Worm (Caenorhabditis elegans): Measurements from ENCODE around the gene srh-34.

srh-34 gene

ce11 chrV:449130-449529 lies 2.7 kb upstream of the srh-34 start, which contains the start of gene srh-35:
Gene srh-35 (minus strand): TSS chrV:449230.
- TF ChIP-seq elt-2 (tag; optimal IDR thresholded peaks at IDR 0.05) (no peak), nhr-76 (tag; optimal IDR thresholded peaks at IDR 0.05) (no peak), nhr-77 (tag; optimal IDR thresholded peaks at IDR 0.05) (no peak), ZK546.5 (tag; optimal IDR thresholded peaks at IDR 0.05) (no peak), nhr-28 (tag; optimal IDR thresholded peaks at IDR 0.05) (no peak), fos-1 (tag; optimal IDR thresholded peaks at IDR 0.05) (no peak), lin-39 (tag; optimal IDR thresholded peaks at IDR 0.05) (no peak), nhr-43 (tag; optimal IDR thresholded peaks at IDR 0.05; ENCODE audit: poor library complexity, severe bottlenecking) (no peak), ztf-4 (tag; optimal IDR thresholded peaks at IDR 0.05) (no peak), lsy-12 (tag; optimal IDR thresholded peaks at IDR 0.05) (no peak), ceh-82 (tag; optimal IDR thresholded peaks at IDR 0.05) (no peak), tbx-2 (tag; optimal IDR thresholded peaks at IDR 0.05) (no peak), hmg-11 (tag; optimal IDR thresholded peaks at IDR 0.05) (no peak), daf-12 (tag; optimal IDR thresholded peaks at IDR 0.05) (no peak), nfya-1 (tag; optimal IDR thresholded peaks at IDR 0.05; ENCODE audit: insufficient read depth) (no peak), elt-3 (tag; optimal IDR thresholded peaks at IDR 0.05) (no peak), unc-39 (tag; optimal IDR thresholded peaks at IDR 0.05) (no peak)

ce11 chrV:446988-447387 lies 514 bp upstream of the srh-34 start:
- no peak for TF ChIP-seq nhr-12 (tag; optimal IDR thresholded peaks at IDR 0.05)
- no peak for TF ChIP-seq aly-2 (tag; optimal IDR thresholded peaks at IDR 0.05)
- no peak for TF ChIP-seq nhr-43 (tag; optimal IDR thresholded peaks at IDR 0.05; ENCODE audit: poor library complexity, severe bottlenecking)
- TF ChIP-seq nhr-28 (tag; optimal IDR thresholded peaks at IDR 0.05): no peak
- no peak for TF ChIP-seq jun-1 (tag; optimal IDR thresholded peaks at IDR 0.05)
- no peak for TF ChIP-seq ceh-9 (tag; optimal IDR thresholded peaks at IDR 0.05)

- TF ChIP-seq unc-62 (GFP tag; optimal IDR thresholded peaks at IDR 0.05) (no peak), egl-5 (tag; optimal IDR thresholded peaks at IDR 0.05) (no peak), R02D3.7 (tag; optimal IDR thresholded peaks at IDR 0.05) (no peak), ztf-11 (tag; optimal IDR thresholded peaks at IDR 0.05) (no peak), nhr-28 (tag; optimal IDR thresholded peaks at IDR 0.05) (no peak), ama-1 (optimal IDR thresholded peaks at IDR 0.05) (no peak), zag-1 (tag; optimal IDR thresholded peaks at IDR 0.05) (no peak), nhr-12 (tag; optimal IDR thresholded peaks at IDR 0.05) (no peak)
These were observed 3.3 kb downstream of the srh-34 start, which contains the start of gene srh-33 for ce11 chrV:443193-443592. Gene srh-33 (minus strand): TSS chrV:443293.

- TF ChIP-seq ztf-4 (tag; optimal IDR thresholded peaks at IDR 0.05) (no peak), daf-12 (tag; optimal IDR thresholded peaks at IDR 0.05) (no peak), sea-2 (GFP tag; optimal IDR thresholded peaks at IDR 0.05) (no peak), ceh-82 (tag; optimal IDR thresholded peaks at IDR 0.05) (no peak), aly-2 (tag; optimal IDR thresholded peaks at IDR 0.05) (no peak), lsy-12 (tag; optimal IDR thresholded peaks at IDR 0.05) (no peak), egl-5 (tag; optimal IDR thresholded peaks at IDR 0.05) (no peak), nhr-77 (tag; optimal IDR thresholded peaks at IDR 0.05) (no peak)
These were observed 5.6 kb downstream of the srh-34 start, which contains the start of gene B0554.7 for ce11 chrV:440923-441322. Gene B0554.7 (minus strand): TSS chrV:441023.

- TF ChIP-seq ama-1 (optimal IDR thresholded peaks at IDR 0.05): no peak
- TF ChIP-seq egl-27 (tag; optimal IDR thresholded peaks at IDR 0.05): no peak
- no peak for TF ChIP-seq elt-2 (tag; optimal IDR thresholded peaks at IDR 0.05)
- no peak for TF ChIP-seq lin-15B (tag; optimal IDR thresholded peaks at IDR 0.05)
- no peak for TF ChIP-seq nhr-43 (tag; optimal IDR thresholded peaks at IDR 0.05; ENCODE audit: poor library complexity, severe bottlenecking)
- TF ChIP-seq skn-1 (tag; optimal IDR thresholded peaks at IDR 0.05): no peak
These were observed 7.2 kb downstream of the srh-34 start for ce11 chrV:439183-439749.

- TF ChIP-seq nhr-237 (tag; optimal IDR thresholded peaks at IDR 0.05): no peak
- TF ChIP-seq R02D3.7 (tag; optimal IDR thresholded peaks at IDR 0.05): no peak
- TF ChIP-seq tbx-2 (tag; optimal IDR thresholded peaks at IDR 0.05): no peak
- TF ChIP-seq nhr-11 (tag; optimal IDR thresholded peaks at IDR 0.05): no peak
- TF ChIP-seq pha-4 (tag; optimal IDR thresholded peaks at IDR 0.05): no peak
- no peak for TF ChIP-seq ceh-16 (tag; optimal IDR thresholded peaks at IDR 0.05)
- no peak for TF ChIP-seq elt-3 (tag; optimal IDR thresholded peaks at IDR 0.05)
- TF ChIP-seq lsy-12 (tag; optimal IDR thresholded peaks at IDR 0.05): no peak
- no peak for TF ChIP-seq fkh-2 (tag; optimal IDR thresholded peaks at IDR 0.05)
- TF ChIP-seq nhr-77 (tag; optimal IDR thresholded peaks at IDR 0.05): no peak
- no peak for TF ChIP-seq lin-39 (tag; optimal IDR thresholded peaks at IDR 0.05)
- no peak for TF ChIP-seq nhr-25 (tag; optimal IDR thresholded peaks at IDR 0.05)
- no peak for TF ChIP-seq ama-1 (optimal IDR thresholded peaks at IDR 0.05)
- no peak for TF ChIP-seq nhr-28 (tag; optimal IDR thresholded peaks at IDR 0.05)
These were observed 8.4 kb downstream of the srh-34 start, which contains the start of gene B0554.1 for ce11 chrV:438094-438493. Gene B0554.1 (plus strand): TSS chrV:438394.
